Worm (Caenorhabditis elegans): ENCODE data around the gene aco-1.

DNA sequence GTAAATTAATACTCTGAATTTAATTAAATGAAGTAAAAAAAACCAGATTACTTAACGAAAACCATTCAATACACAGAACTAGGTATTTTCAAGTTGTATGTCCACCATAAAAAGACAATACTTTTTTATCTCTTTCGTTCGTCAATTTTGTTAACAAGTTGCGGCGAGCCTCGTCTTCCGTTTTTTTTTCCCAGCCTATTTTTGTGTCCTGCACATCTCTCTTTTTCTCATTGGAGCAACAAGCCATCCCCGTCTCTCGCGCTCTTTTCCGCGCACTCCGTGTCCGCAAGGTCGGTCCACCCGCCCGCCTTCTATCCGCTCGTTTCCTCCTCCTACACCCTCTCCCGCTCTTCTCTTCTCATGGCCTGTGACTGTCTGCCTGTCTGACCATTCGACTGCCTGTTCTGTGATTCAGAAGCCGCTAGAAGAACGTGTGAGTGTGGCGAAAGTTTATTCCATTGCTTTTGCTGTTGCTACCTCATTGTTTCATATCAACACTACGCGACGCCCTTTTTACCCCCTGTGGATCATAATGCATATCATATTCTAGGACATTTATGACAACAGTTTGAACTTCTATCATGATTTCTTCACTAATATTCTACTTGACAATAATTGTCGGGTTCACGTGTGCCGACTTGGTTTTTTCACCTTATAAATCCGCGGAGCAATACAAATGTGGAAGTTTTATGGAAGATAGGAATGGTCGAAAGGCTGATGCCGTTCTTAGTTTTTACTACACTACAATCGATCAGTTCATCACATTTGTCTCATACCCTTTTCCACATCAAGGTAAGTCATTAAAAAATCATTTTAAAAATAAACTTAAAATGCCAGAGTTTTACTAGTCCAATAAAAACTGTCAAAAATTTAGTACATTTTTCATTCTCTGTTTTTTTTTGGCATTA is 45.1 kb downstream of the aco-1 start, which contains the start of the genes F08B12.11 and prmn-1:
- no peak for TF ChIP-seq nhr-27 (tag; optimal IDR thresholded peaks at IDR 0.05)
- no peak for TF ChIP-seq atf-7 (tag; optimal IDR thresholded peaks at IDR 0.05)
- TF ChIP-seq F49E8.2 (tag; optimal IDR thresholded peaks at IDR 0.05; ENCODE audit: insufficient read depth) = no peak
- no peak for TF ChIP-seq hlh-26 (GFP tag; conservative IDR thresholded peaks at IDR 0.05)
- TF ChIP-seq snpc-4 (GFP tag; optimal IDR thresholded peaks at IDR 0.05) = no peak
- TF ChIP-seq snpc-4 (tag; optimal IDR thresholded peaks at IDR 0.05) = no peak

Measured in whole organism, young adult.